Fruit fly (Drosophila melanogaster) whole organism, embryonic: ENCODE measurements around the gene CG1309.

Experiments used
- CG11398 ChIP-seq: fragments of 200-800 bp; sonication (Bioruptor generic); optimal IDR thresholded peaks from 2 replicates; lab custom pipeline; 2016; ENCODE audit warnings: missing biosample characterization, missing genetic modification characterization
- CG13624 ChIP-seq: fragments of 200-800 bp; sonication (Bioruptor generic); optimal IDR thresholded peaks from 2 replicates; lab custom pipeline; 2016; ENCODE audit warnings: missing biosample characterization, missing genetic modification characterization
- CG30403 ChIP-seq: fragments of 200-800 bp; sonication (Bioruptor generic); optimal IDR thresholded peaks from 3 replicates; lab custom pipeline; 2016; ENCODE audit warnings: missing biosample characterization, missing genetic modification characterization
- CG9437 ChIP-seq: fragments of 200-800 bp; sonication (Bioruptor generic); optimal IDR thresholded peaks from 2 replicates; lab custom pipeline; 2018; ENCODE audit warnings: missing biosample characterization, mild to moderate bottlenecking, missing genetic modification characterization
- HmgD ChIP-seq: fragments of 200-800 bp; sonication (Bioruptor generic); optimal IDR thresholded peaks from 3 replicates; lab custom pipeline; 2016; ENCODE audit warnings: missing biosample characterization, missing genetic modification characterization
- Usf ChIP-seq: fragments of 200-800 bp; sonication (Bioruptor generic); optimal IDR thresholded peaks from 2 replicates; lab custom pipeline; 2017; ENCODE audit warnings: missing genotype, missing biosample characterization, missing genetic modification characterization
- ash1 ChIP-seq: fragments of 200-800 bp; sonication (Bioruptor generic); optimal IDR thresholded peaks from 2 replicates; lab custom pipeline; 2018; ENCODE audit warnings: missing biosample characterization, mild to moderate bottlenecking, missing genetic modification characterization
- crol ChIP-seq: fragments of 200-800 bp; sonication (Bioruptor generic); IDR thresholded peaks from 2 replicates; pipeline ENCODE4 v1.3.6; 2022; ENCODE audit warnings: missing biosample characterization, missing genetic modification characterization
- h ChIP-seq: fragments of >200 bp; optimal IDR thresholded peaks from 2 replicates; lab custom pipeline; 2017
- mam ChIP-seq: fragments of 200-800 bp; sonication (Bioruptor generic); optimal IDR thresholded peaks from 3 replicates; lab custom pipeline; 2016; ENCODE audit warnings: missing biosample characterization, missing genetic modification characterization
- odd ChIP-seq: fragments of 200-800 bp; sonication (Bioruptor generic); optimal IDR thresholded peaks from 2 replicates; lab custom pipeline; 2017; ENCODE audit warnings: missing biosample characterization, mild to moderate bottlenecking, missing genetic modification characterization
- unc-4 ChIP-seq: fragments of 200-800 bp; sonication (Bioruptor generic); IDR thresholded peaks from 2 replicates; pipeline ENCODE4 v1.3.6; 2022; ENCODE audit warnings: missing biosample characterization, missing genetic modification characterization; ENCODE audit not compliant: partially characterized antibody
- zen ChIP-seq: fragments of 200-800 bp; sonication (Bioruptor generic); optimal IDR thresholded peaks from 3 replicates; lab custom pipeline; 2018; ENCODE audit warnings: missing biosample characterization, mild to moderate bottlenecking, missing genetic modification characterization, moderate library complexity

- TF ChIP-seq crol (GFP tag; lab: Robert Waterston, UW) (no peak), zen (no peak), odd (no peak), HmgD (GFP tag; lab: Kevin White, UChicago) (no peak), ash1 (GFP tag; lab: Kevin White, UChicago) (no peak), CG13624 (GFP tag; lab: Kevin White, UChicago) (no peak), h (lab: Kevin White, UChicago) (no peak), CG11398 (no peak), CG30403 (GFP tag; lab: Kevin White, UChicago) (no peak), Usf (GFP tag; lab: Kevin White, UChicago) (no peak), mam (GFP tag; lab: Kevin White, UChicago) (no peak), CG9437 (no peak), unc-4 (no peak)
Observed at dm6 chr3L:4212815-4213214, 46.4 kb upstream of the CG1309 start, which contains the start of gene Cpr64Ac.
